Fruit fly (Drosophila melanogaster): ENCODE data around the gene BicC.

The BicC gene

dm6 chr2L:16042385-16043071, 681 bp downstream of the BicC start:
- TF ChIP-seq Pif1A (GFP tag; optimal IDR thresholded peaks at IDR 0.05) (no peak), EcR (GFP tag; optimal IDR thresholded peaks at IDR 0.05) (no peak), CG8159 (tag; optimal IDR thresholded peaks at IDR 0.05) (no peak), CG17806 (tag; optimal IDR thresholded peaks at IDR 0.05) (no peak), Snoo (tag; optimal IDR thresholded peaks at IDR 0.05) (no peak), CG8301 (tag; optimal IDR thresholded peaks at IDR 0.05) (no peak), CG34367 (tag; optimal IDR thresholded peaks at IDR 0.05) (no peak), CG14655 (GFP tag; optimal IDR thresholded peaks at IDR 0.05) (no peak), CG12605 (GFP tag; IDR thresholded peaks at IDR 0.05) (no peak), CG32121 (GFP tag; IDR thresholded peaks at IDR 0.05) (no peak), CG13204 (GFP tag; optimal IDR thresholded peaks at IDR 0.05) (no peak), fd96Ca (GFP tag; IDR thresholded peaks at IDR 0.05) (no peak), Pif1B (GFP tag; optimal IDR thresholded peaks at IDR 0.05) (no peak), D1 (tag; optimal IDR thresholded peaks at IDR 0.05) (no peak), gl (tag; optimal IDR thresholded peaks at IDR 0.05) (no peak), CG15710 (tag; optimal IDR thresholded peaks at IDR 0.05) (no peak)

- no peak for TF ChIP-seq Pif1A (GFP tag; optimal IDR thresholded peaks at IDR 0.05)
- TF ChIP-seq CG15710 (tag; optimal IDR thresholded peaks at IDR 0.05) = no peak
- 0 out of 2 replicates have a peak, but pooled peaks have one; percentile 45 for TF ChIP-seq CG12605 (GFP tag; IDR thresholded peaks at IDR 0.05)
- TF ChIP-seq CG32121 (GFP tag; IDR thresholded peaks at IDR 0.05) = no peak
These were observed 7.8 kb downstream of the BicC start, which contains the start of gene beat-Ia for dm6 chr2L:16049647-16050046. beat-Ia (plus strand) TSS chr2L:16049965.

dm6 chr2L:16094697-16095096, 52.9 kb downstream of the BicC start, which contains the start of gene CG4891:
CG4891 (plus strand) TSS chr2L:16094997.
- TF ChIP-seq gl (tag; optimal IDR thresholded peaks at IDR 0.05) = no peak
- TF ChIP-seq CG15710 (tag; optimal IDR thresholded peaks at IDR 0.05) = no peak
- no peak for TF ChIP-seq CG12605 (GFP tag; IDR thresholded peaks at IDR 0.05)
- TF ChIP-seq Pif1A (GFP tag; optimal IDR thresholded peaks at IDR 0.05) = no peak
- TF ChIP-seq Snoo (tag; optimal IDR thresholded peaks at IDR 0.05) = no peak
- TF ChIP-seq CG32121 (GFP tag; IDR thresholded peaks at IDR 0.05) = no peak
- TF ChIP-seq CG8159 (tag; optimal IDR thresholded peaks at IDR 0.05) = no peak
- no peak for TF ChIP-seq fd96Ca (GFP tag; IDR thresholded peaks at IDR 0.05)
- no peak for TF ChIP-seq rn (GFP tag; IDR thresholded peaks at IDR 0.05)
- no peak for TF ChIP-seq Pif1B (GFP tag; optimal IDR thresholded peaks at IDR 0.05)
- no peak for TF ChIP-seq CG34367 (tag; optimal IDR thresholded peaks at IDR 0.05)
- no peak for TF ChIP-seq CG8301 (tag; optimal IDR thresholded peaks at IDR 0.05)
- no peak for TF ChIP-seq CG9948 (tag; optimal IDR thresholded peaks at IDR 0.05)
